Fruit fly (Drosophila melanogaster) whole organism, embryonic: ENCODE data around the gene CG1764.

Experiments
- Ada2b ChIP-seq: fragments of 200-800 bp; sonication (Bioruptor generic); IDR thresholded peaks from 2 replicates; pipeline ENCODE4 v1.3.6; 2022; ENCODE audit warnings: missing biosample characterization, missing genetic modification characterization
- CG1024 ChIP-seq: fragments of 200-800 bp; sonication (Bioruptor generic); IDR thresholded peaks from 2 replicates; pipeline ENCODE4 v1.3.6; 2022; ENCODE audit warnings: missing biosample characterization, missing genetic modification characterization
- CG10267 ChIP-seq: fragments of 200-800 bp; sonication (Bioruptor generic); optimal IDR thresholded peaks from 2 replicates; lab custom pipeline; 2018; ENCODE audit warnings: missing biosample characterization, mild to moderate bottlenecking, missing genetic modification characterization, moderate library complexity
- CG11456 ChIP-seq: fragments of 200-800 bp; sonication (Bioruptor generic); IDR thresholded peaks from 3 replicates; pipeline ENCODE4 v1.3.6; 2022; ENCODE audit warnings: missing biosample characterization, missing genetic modification characterization
- CG11695 ChIP-seq: fragments of 200-800 bp; sonication (Bioruptor generic); IDR thresholded peaks from 3 replicates; pipeline ENCODE4 v1.3.6; 2022; ENCODE audit warnings: missing biosample characterization, missing genetic modification characterization
- CG13775 ChIP-seq: fragments of 200-800 bp; sonication (Bioruptor generic); optimal IDR thresholded peaks from 3 replicates; lab custom pipeline; 2017; ENCODE audit warnings: missing biosample characterization, mild to moderate bottlenecking, missing genetic modification characterization
- CG14050 ChIP-seq: fragments of 200-800 bp; sonication (Bioruptor generic); IDR thresholded peaks from 3 replicates; pipeline ENCODE4 v1.3.6; 2022; ENCODE audit warnings: missing biosample characterization, missing genetic modification characterization
- CG14441 ChIP-seq: fragments of 200-800 bp; sonication (Bioruptor generic); IDR thresholded peaks from 2 replicates; pipeline ENCODE4 v1.3.6; 2022; ENCODE audit warnings: missing biosample characterization, missing genetic modification characterization
- CG15011 ChIP-seq: fragments of 200-800 bp; sonication (Bioruptor generic); optimal IDR thresholded peaks from 3 replicates; lab custom pipeline; 2018; ENCODE audit warnings: missing biosample characterization, mild to moderate bottlenecking, missing genetic modification characterization
- CG15073 ChIP-seq: fragments of 200-800 bp; sonication (Bioruptor generic); optimal IDR thresholded peaks from 2 replicates; lab custom pipeline; 2016; ENCODE audit warnings: missing biosample characterization, missing genetic modification characterization
- CG15514 ChIP-seq: fragments of 200-800 bp; sonication (Bioruptor generic); optimal IDR thresholded peaks from 3 replicates; lab custom pipeline; 2017; ENCODE audit warnings: missing biosample characterization, missing genetic modification characterization, mild to moderate bottlenecking, moderate library complexity, missing genetic modification reagents
- CG1602 ChIP-seq: fragments of 200-800 bp; sonication (Bioruptor generic); optimal IDR thresholded peaks from 3 replicates; lab custom pipeline; 2016; ENCODE audit warnings: missing biosample characterization, missing genetic modification characterization
- CG17328 ChIP-seq: fragments of 200-800 bp; sonication (Bioruptor generic); IDR thresholded peaks from 2 replicates; pipeline ENCODE4 v1.3.6; 2022; ENCODE audit warnings: missing biosample characterization, missing genetic modification characterization
- CG18476 ChIP-seq: fragments of 200-800 bp; sonication (Bioruptor generic); optimal IDR thresholded peaks from 2 replicates; lab custom pipeline; 2016; ENCODE audit warnings: missing biosample characterization, mild to moderate bottlenecking, missing genetic modification characterization
- CG2202 ChIP-seq: fragments of 200-800 bp; sonication (Bioruptor generic); optimal IDR thresholded peaks from 2 replicates; lab custom pipeline; 2018; ENCODE audit warnings: missing biosample characterization, mild to moderate bottlenecking, missing genetic modification characterization
- CG3281 ChIP-seq: fragments of 200-800 bp; sonication (Bioruptor generic); optimal IDR thresholded peaks from 3 replicates; lab custom pipeline; 2017; ENCODE audit warnings: missing biosample characterization, mild to moderate bottlenecking, missing genetic modification characterization
- CG3995 ChIP-seq: fragments of 200-800 bp; sonication (Bioruptor generic); optimal IDR thresholded peaks from 3 replicates; lab custom pipeline; 2016; ENCODE audit warnings: missing biosample characterization, missing genetic modification characterization
- CG9609 ChIP-seq: fragments of 200-800 bp; sonication (Bioruptor generic); optimal IDR thresholded peaks from 3 replicates; lab custom pipeline; 2016; ENCODE audit warnings: missing biosample characterization, missing genetic modification characterization
- Deaf1 ChIP-seq: fragments of 200-800 bp; optimal IDR thresholded peaks from 3 replicates; lab custom pipeline; 2019; ENCODE audit warnings: missing biosample characterization, mild to moderate bottlenecking, missing genetic modification characterization, moderate library complexity
- Dek ChIP-seq: fragments of 200-800 bp; sonication (Bioruptor generic); optimal IDR thresholded peaks from 3 replicates; lab custom pipeline; 2019; ENCODE audit warnings: missing biosample characterization, mild to moderate bottlenecking, missing genetic modification characterization, moderate library complexity
- Dip3 ChIP-seq: fragments of 200-800 bp; sonication (Bioruptor generic); optimal IDR thresholded peaks from 3 replicates; lab custom pipeline; 2016; ENCODE audit warnings: missing biosample characterization, missing genetic modification characterization
- ERR ChIP-seq: fragments of 200-800 bp; sonication (Bioruptor generic); optimal IDR thresholded peaks from 2 replicates; lab custom pipeline; 2016; ENCODE audit warnings: missing biosample characterization, missing genetic modification characterization
- Gsc ChIP-seq: fragments of 200-800 bp; sonication (Bioruptor generic); IDR thresholded peaks from 2 replicates; pipeline ENCODE4 v1.3.6; 2022; ENCODE audit warnings: missing biosample characterization, missing genetic modification characterization
- Hey ChIP-seq: fragments of 200-800 bp; sonication (Bioruptor generic); optimal IDR thresholded peaks from 3 replicates; lab custom pipeline; 2018; ENCODE audit warnings: missing biosample characterization, mild to moderate bottlenecking, missing genetic modification characterization
- NC2α ChIP-seq: fragments of 200-800 bp; sonication (Bioruptor generic); optimal IDR thresholded peaks from 2 replicates; lab custom pipeline; 2016; ENCODE audit warnings: missing biosample characterization, missing genetic modification characterization
- Sox100B ChIP-seq: fragments of 200-800 bp; sonication (Bioruptor generic); optimal IDR thresholded peaks from 3 replicates; lab custom pipeline; 2018; ENCODE audit warnings: missing biosample characterization, mild to moderate bottlenecking, missing genetic modification characterization
- Sox102F ChIP-seq: fragments of 200-800 bp; sonication (Bioruptor generic); optimal IDR thresholded peaks from 2 replicates; lab custom pipeline; 2018; ENCODE audit warnings: missing biosample characterization, mild to moderate bottlenecking, missing genetic modification characterization, moderate library complexity
- Spps ChIP-seq: fragments of 200-800 bp; sonication (Bioruptor generic); optimal IDR thresholded peaks from 2 replicates; lab custom pipeline; 2018; ENCODE audit warnings: missing biosample characterization, mild to moderate bottlenecking, missing genetic modification characterization
- al ChIP-seq: fragments of 200-800 bp; sonication (Bioruptor generic); IDR thresholded peaks from 2 replicates; pipeline ENCODE4 v1.3.6; 2022; ENCODE audit warnings: missing biosample characterization, missing genetic modification characterization
- bcd ChIP-seq: fragments of 200-800 bp; sonication (Bioruptor generic); optimal IDR thresholded peaks from 2 replicates; lab custom pipeline; 2017; ENCODE audit warnings: missing biosample characterization, mild to moderate bottlenecking, missing genetic modification characterization
- cad ChIP-seq: fragments of >200 bp; optimal IDR thresholded peaks from 2 replicates; lab custom pipeline; 2017; ENCODE audit warnings: missing biosample characterization, missing genetic modification characterization
- cg ChIP-seq: fragments of 200-800 bp; sonication (Bioruptor generic); optimal IDR thresholded peaks from 3 replicates; lab custom pipeline; 2019; ENCODE audit warnings: missing biosample characterization, mild to moderate bottlenecking, missing genetic modification characterization, moderate library complexity
- crc ChIP-seq: fragments of 200-800 bp; sonication (Bioruptor generic); optimal IDR thresholded peaks from 2 replicates; lab custom pipeline; 2016; ENCODE audit warnings: missing biosample characterization, missing genetic modification characterization
- emc ChIP-seq: fragments of 200-800 bp; sonication (Bioruptor generic); optimal IDR thresholded peaks from 2 replicates; lab custom pipeline; 2016; ENCODE audit warnings: missing biosample characterization, missing genetic modification characterization
- ems ChIP-seq: fragments of 200-800 bp; sonication (Bioruptor generic); optimal IDR thresholded peaks from 3 replicates; lab custom pipeline; 2016; ENCODE audit warnings: missing biosample characterization, missing genetic modification characterization
- en ChIP-seq: fragments of 200-800 bp; sonication (Bioruptor generic); optimal IDR thresholded peaks from 2 replicates; lab custom pipeline; 2016; ENCODE audit warnings: missing biosample characterization, missing genetic modification characterization
- fd96Cb ChIP-seq: fragments of 200-800 bp; sonication (Bioruptor generic); optimal IDR thresholded peaks from 2 replicates; lab custom pipeline; 2018; ENCODE audit warnings: missing biosample characterization, mild to moderate bottlenecking, missing genetic modification characterization, moderate library complexity
- gem ChIP-seq: fragments of 200-800 bp; sonication (Bioruptor generic); optimal IDR thresholded peaks from 2 replicates; lab custom pipeline; 2019; ENCODE audit warnings: missing biosample characterization, mild to moderate bottlenecking, missing genetic modification characterization, moderate library complexity
- gro ChIP-seq: fragments of 200-800 bp; sonication (Bioruptor generic); optimal IDR thresholded peaks from 2 replicates; lab custom pipeline; 2016; ENCODE audit warnings: missing biosample characterization, missing genetic modification characterization
- her ChIP-seq: fragments of 200-800 bp; sonication (Bioruptor generic); optimal IDR thresholded peaks from 2 replicates; lab custom pipeline; 2016; ENCODE audit warnings: missing biosample characterization, missing genetic modification characterization
- jigr1 ChIP-seq: fragments of 200-800 bp; sonication (Bioruptor generic); IDR thresholded peaks from 3 replicates; pipeline ENCODE4 v1.3.6; 2022; ENCODE audit warnings: missing biosample characterization, missing genetic modification characterization
- ken ChIP-seq: fragments of 200-800 bp; sonication (Bioruptor generic); IDR thresholded peaks from 3 replicates; pipeline ENCODE4 v1.3.6; 2022; ENCODE audit warnings: missing biosample characterization, missing genetic modification characterization
- nerfin-1 ChIP-seq: fragments of 200-800 bp; sonication (Bioruptor generic); optimal IDR thresholded peaks from 3 replicates; lab custom pipeline; 2019; ENCODE audit warnings: missing biosample characterization, mild to moderate bottlenecking, missing genetic modification characterization, moderate library complexity
- nerfin-2 ChIP-seq: fragments of 200-800 bp; sonication (Bioruptor generic); IDR thresholded peaks from 2 replicates; pipeline ENCODE4 v1.3.6; 2022; ENCODE audit warnings: missing biosample characterization, missing genetic modification characterization; ENCODE audit not compliant: partially characterized antibody
- nmo ChIP-seq: fragments of 200-800 bp; sonication (Bioruptor generic); optimal IDR thresholded peaks from 2 replicates; lab custom pipeline; 2018; ENCODE audit warnings: missing biosample characterization, mild to moderate bottlenecking, missing genetic modification characterization, moderate library complexity
- peb ChIP-seq: fragments of 200-800 bp; sonication (Bioruptor generic); IDR thresholded peaks from 2 replicates; pipeline ENCODE4 v1.3.6; 2022; ENCODE audit warnings: missing biosample characterization, missing genetic modification characterization
- pita ChIP-seq: fragments of 200-800 bp; sonication (Bioruptor generic); optimal IDR thresholded peaks from 2 replicates; lab custom pipeline; 2017; ENCODE audit warnings: missing biosample characterization, mild to moderate bottlenecking, missing genetic modification characterization
- salm ChIP-seq: fragments of 200-800 bp; sonication (Bioruptor generic); optimal IDR thresholded peaks from 2 replicates; lab custom pipeline; 2018; ENCODE audit warnings: missing biosample characterization, mild to moderate bottlenecking, missing genetic modification characterization
- scrt ChIP-seq: fragments of 200-800 bp; sonication (Bioruptor generic); optimal IDR thresholded peaks from 2 replicates; lab custom pipeline; 2018; ENCODE audit warnings: missing biosample characterization, mild to moderate bottlenecking, missing genetic modification characterization, moderate library complexity
- sens-2 ChIP-seq: fragments of 200-800 bp; sonication (Bioruptor generic); IDR thresholded peaks from 2 replicates; pipeline ENCODE4 v1.3.6; 2022; ENCODE audit warnings: missing biosample characterization, missing genetic modification characterization
- toy ChIP-seq: fragments of 200-800 bp; sonication (Bioruptor generic); IDR thresholded peaks from 2 replicates; pipeline ENCODE4 v1.3.6; 2022; ENCODE audit warnings: missing biosample characterization, missing genetic modification characterization
- trem ChIP-seq: fragments of 200-800 bp; optimal IDR thresholded peaks from 3 replicates; lab custom pipeline; 2019; ENCODE audit warnings: missing biosample characterization, mild to moderate bottlenecking, missing genetic modification characterization, moderate library complexity

Gene CG1764

dm6 chrX:13329572-13330046 is 27.4 kb upstream of the CG1764 start, which contains the start of gene Prx2 (continued):
- no peak for TF ChIP-seq CG18476 (GFP tag; lab: Kevin White, UChicago)
- no peak for TF ChIP-seq her (GFP tag; lab: Kevin White, UChicago)
- TF ChIP-seq CG2202 (tag; lab: Kevin White, UChicago) = no peak
- no peak for TF ChIP-seq jigr1 (GFP tag; lab: Robert Waterston, UW)
- TF ChIP-seq CG11695 (GFP tag; lab: Robert Waterston, UW) = no peak
- TF ChIP-seq CG11456 (GFP tag; lab: Robert Waterston, UW) = peak; percentile 69; the same call in 2 of the 3 replicates
- TF ChIP-seq Gsc = no peak
- TF ChIP-seq cg (GFP tag; lab: Kevin White, UChicago) = no peak
- no peak for TF ChIP-seq CG3281 (GFP tag; lab: Kevin White, UChicago)
- no peak for TF ChIP-seq NC2α (GFP tag; lab: Kevin White, UChicago)
- TF ChIP-seq al (GFP tag; lab: Robert Waterston, UW) = 0 out of 2 replicates have a peak, but pooled peaks have one; percentile 6
- TF ChIP-seq toy (GFP tag; lab: Robert Waterston, UW) = no peak
- TF ChIP-seq Spps = no peak
- no peak for TF ChIP-seq CG15073
- TF ChIP-seq gro (GFP tag; lab: Kevin White, UChicago) = peak; percentile 54
- TF ChIP-seq Dip3 = no peak
- no peak for TF ChIP-seq ERR (GFP tag; lab: Kevin White, UChicago)
- TF ChIP-seq CG13775 = no peak
- no peak for TF ChIP-seq CG14050 (GFP tag; lab: Robert Waterston, UW)
- TF ChIP-seq salm (tag; lab: Kevin White, UChicago) = no peak
- no peak for TF ChIP-seq fd96Cb (tag; lab: Kevin White, UChicago)
- no peak for TF ChIP-seq CG3995 (GFP tag; lab: Kevin White, UChicago)
- no peak for TF ChIP-seq Hey
- no peak for TF ChIP-seq crc (GFP tag; lab: Kevin White, UChicago)
- TF ChIP-seq nerfin-1 (tag; lab: Kevin White, UChicago) = no peak
- TF ChIP-seq en (GFP tag; lab: Kevin White, UChicago) = no peak
- TF ChIP-seq Sox100B (GFP tag; lab: Kevin White, UChicago) = no peak
- no peak for TF ChIP-seq pita
- TF ChIP-seq emc (GFP tag; lab: Kevin White, UChicago) = no peak
- no peak for TF ChIP-seq cad (GFP tag; lab: Kevin White, UChicago)
- peak; percentile 82 for TF ChIP-seq Deaf1 (tag; lab: Kevin White, UChicago)
- peak; percentile 17 for TF ChIP-seq gem (tag; lab: Kevin White, UChicago)
- TF ChIP-seq Ada2b (GFP tag; lab: Robert Waterston, UW) = no peak
- TF ChIP-seq CG1602 (GFP tag; lab: Kevin White, UChicago) = no peak
- TF ChIP-seq bcd (GFP tag; lab: Kevin White, UChicago) = peak; percentile 56
- TF ChIP-seq ken (GFP tag; lab: Robert Waterston, UW) = no peak
- TF ChIP-seq CG1024 (GFP tag; lab: Robert Waterston, UW) = no peak
- TF ChIP-seq ems (GFP tag; lab: Kevin White, UChicago) = no peak
- TF ChIP-seq trem (tag; lab: Kevin White, UChicago) = no peak
- TF ChIP-seq nerfin-2 (GFP tag; lab: Robert Waterston, UW) = peak; percentile 56; the same call in 1 of the 2 replicates
- peak; percentile 72 for TF ChIP-seq CG15514 (GFP tag; lab: Kevin White, UChicago)
- TF ChIP-seq CG9609 (GFP tag; lab: Kevin White, UChicago) = no peak
- no peak for TF ChIP-seq Sox102F
- TF ChIP-seq CG15011 (GFP tag; lab: Kevin White, UChicago) = no peak
- 0 out of 2 replicates have a peak, but pooled peaks have one; percentile 15 for TF ChIP-seq CG14441 (GFP tag; lab: Robert Waterston, UW)
- peak; percentile 13 for TF ChIP-seq nmo (GFP tag; lab: Kevin White, UChicago)
- no peak for TF ChIP-seq CG17328
- TF ChIP-seq Dek (tag; lab: Kevin White, UChicago) = peak; percentile 13
- TF ChIP-seq CG10267 (tag; lab: Kevin White, UChicago) = no peak
- TF ChIP-seq peb (GFP tag; lab: Robert Waterston, UW) = no peak
- TF ChIP-seq sens-2 = no peak
- peak; percentile 13 for TF ChIP-seq scrt
